Fruit fly (Drosophila melanogaster): Measurements from ENCODE around the gene CG15561.

Gene CG15561

DNA sequence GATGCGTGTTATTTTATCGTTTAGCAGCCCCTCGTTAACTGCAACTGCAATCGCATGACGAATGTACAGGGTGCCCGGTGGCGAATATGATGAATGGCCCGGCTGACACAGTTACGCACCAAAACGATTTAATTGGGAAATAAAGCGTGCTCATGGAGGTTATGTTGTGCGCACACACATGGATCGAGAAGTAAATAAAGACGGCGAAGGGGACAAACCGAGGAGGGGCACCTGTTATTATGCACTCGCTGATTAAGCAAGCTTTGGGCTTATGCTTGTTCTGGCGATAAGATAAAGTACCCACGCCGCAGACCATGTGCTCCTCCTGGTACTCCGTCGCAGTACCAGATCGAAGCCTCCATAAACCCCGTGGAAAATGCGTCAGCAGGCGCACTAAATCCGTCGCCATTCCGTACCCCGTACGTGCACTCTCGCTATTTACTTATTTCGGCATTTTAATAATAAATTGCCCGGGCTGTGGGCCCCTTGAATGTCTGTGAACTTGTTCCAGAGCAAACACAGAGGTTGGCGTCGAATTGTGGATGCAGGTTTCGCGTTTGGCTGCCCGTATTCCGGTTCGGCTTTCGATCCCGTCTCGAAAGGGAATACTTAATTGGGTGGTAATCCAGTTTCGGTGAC is 9.4 kb upstream of the CG15561 start:
- TF ChIP-seq vri (GFP tag; optimal IDR thresholded peaks at IDR 0.05): peak; percentile 94
- TF ChIP-seq acj6 (GFP tag; optimal IDR thresholded peaks at IDR 0.05): peak; percentile 55
- no peak for TF ChIP-seq dac (GFP tag; optimal IDR thresholded peaks at IDR 0.05)
- peak; percentile 77 for TF ChIP-seq Smox (GFP tag; optimal IDR thresholded peaks at IDR 0.05)
- TF ChIP-seq Met (GFP tag; optimal IDR thresholded peaks at IDR 0.05): peak; percentile 85
- peak; percentile 67 for TF ChIP-seq CG8632 (GFP tag; optimal IDR thresholded peaks at IDR 0.05)
- no peak for TF ChIP-seq dsx (GFP tag; optimal IDR thresholded peaks at IDR 0.05; ENCODE audit: poor library complexity, severe bottlenecking)
- no peak for TF ChIP-seq Ets96B (tag; optimal IDR thresholded peaks at IDR 0.05)
- no peak for TF ChIP-seq CG1621 (tag; optimal IDR thresholded peaks at IDR 0.05)
- peak; percentile 60 for TF ChIP-seq CG7368 (GFP tag; optimal IDR thresholded peaks at IDR 0.05)
- TF ChIP-seq net (GFP tag; optimal IDR thresholded peaks at IDR 0.05): no peak
- TF ChIP-seq CG16779 (tag; optimal IDR thresholded peaks at IDR 0.05): no peak
- no peak for TF ChIP-seq achi (GFP tag; optimal IDR thresholded peaks at IDR 0.05)
- TF ChIP-seq salr (GFP tag; optimal IDR thresholded peaks at IDR 0.05): no peak
- TF ChIP-seq Blimp-1 (GFP tag; optimal IDR thresholded peaks at IDR 0.05): peak; percentile 24
- TF ChIP-seq CG6276 (GFP tag; optimal IDR thresholded peaks at IDR 0.05): no peak
- peak; percentile 25 for TF ChIP-seq CG10631 (GFP tag; optimal IDR thresholded peaks at IDR 0.05)
- TF ChIP-seq pdm3 (GFP tag; optimal IDR thresholded peaks at IDR 0.05): no peak
- TF ChIP-seq Hr39 (GFP tag; optimal IDR thresholded peaks at IDR 0.05): peak; percentile 68
- TF ChIP-seq CG9139 (GFP tag; optimal IDR thresholded peaks at IDR 0.05): no peak
- TF ChIP-seq Hr38 (GFP tag; optimal IDR thresholded peaks at IDR 0.05): no peak
- TF ChIP-seq CG11294 (GFP tag; IDR thresholded peaks at IDR 0.05): no peak; the same call in 1 of the 2 replicates
- TF ChIP-seq eg (GFP tag; IDR thresholded peaks at IDR 0.05): peak; percentile 73; the same call in 2 of the 3 replicates
- no peak for TF ChIP-seq CG10669 (GFP tag; optimal IDR thresholded peaks at IDR 0.05)
- TF ChIP-seq CG11902 (GFP tag; optimal IDR thresholded peaks at IDR 0.05): peak; percentile 28
- TF ChIP-seq Ets21C (GFP tag; optimal IDR thresholded peaks at IDR 0.05): peak; percentile 58
- TF ChIP-seq cyc (GFP tag; optimal IDR thresholded peaks at IDR 0.05): peak; percentile 59
- no peak for TF ChIP-seq CG6808 (GFP tag; optimal IDR thresholded peaks at IDR 0.05)
- peak; percentile 69; the same call in 2 of the 3 replicates for TF ChIP-seq CG6163 (GFP tag; IDR thresholded peaks at IDR 0.05)
- TF ChIP-seq CG8319 (GFP tag; optimal IDR thresholded peaks at IDR 0.05): peak; percentile 52
- no peak for TF ChIP-seq CG32006 (GFP tag; optimal IDR thresholded peaks at IDR 0.05)
- TF ChIP-seq CG3032 (tag; optimal IDR thresholded peaks at IDR 0.05): no peak
- no peak for TF ChIP-seq CG4318 (GFP tag; optimal IDR thresholded peaks at IDR 0.05)
- peak; percentile 67; the same call in 2 of the 3 replicates for TF ChIP-seq CG8119 (GFP tag; IDR thresholded peaks at IDR 0.05)
- TF ChIP-seq fd85E (GFP tag; optimal IDR thresholded peaks at IDR 0.05): peak; percentile 7
- peak; percentile 80 for TF ChIP-seq lz (GFP tag; optimal IDR thresholded peaks at IDR 0.05)
- no peak for TF ChIP-seq Sox14 (GFP tag; optimal IDR thresholded peaks at IDR 0.05)
- peak; percentile 40 for TF ChIP-seq Lpt (GFP tag; optimal IDR thresholded peaks at IDR 0.05)
- peak; percentile 80 for TF ChIP-seq Eip75B (GFP tag; optimal IDR thresholded peaks at IDR 0.05)
- TF ChIP-seq CG11762 (GFP tag; optimal IDR thresholded peaks at IDR 0.05; ENCODE audit: insufficient read depth): peak; percentile 44
- TF ChIP-seq CG31627 (GFP tag; optimal IDR thresholded peaks at IDR 0.05): peak; percentile 73
- no peak for TF ChIP-seq fkh (GFP tag; optimal IDR thresholded peaks at IDR 0.05)
- TF ChIP-seq Gug (GFP tag; IDR thresholded peaks at IDR 0.05): 0 out of 2 replicates have a peak, but pooled peaks have one; percentile 25
- TF ChIP-seq Sox15 (GFP tag; optimal IDR thresholded peaks at IDR 0.05): peak; percentile 50
- peak; percentile 86 for TF ChIP-seq Sox102F (GFP tag; optimal IDR thresholded peaks at IDR 0.05)
- peak; percentile 81 for TF ChIP-seq CG6792 (GFP tag; optimal IDR thresholded peaks at IDR 0.05)
- peak; percentile 84 for TF ChIP-seq CG34406 (GFP tag; optimal IDR thresholded peaks at IDR 0.05)
- TF ChIP-seq fd59A (GFP tag; optimal IDR thresholded peaks at IDR 0.05): peak; percentile 8
- TF ChIP-seq spab (GFP tag; optimal IDR thresholded peaks at IDR 0.05): no peak
- no peak for TF ChIP-seq CG3919 (GFP tag; optimal IDR thresholded peaks at IDR 0.05)
- no peak for TF ChIP-seq OdsH (GFP tag; optimal IDR thresholded peaks at IDR 0.05)

Measured in whole organism, prepupa.